Worm (Caenorhabditis elegans) whole organism, L1 larva: Measurements from ENCODE around the gene srbc-13.
"Not testable (repeated sequence)": the region's sequence is repeated elsewhere in the genome, so short reads cannot be mapped to it uniquely, and the experiment has no call there.

ENCODE experiments used
- C34B4.2 ChIP-seq: sonication (generic microtip); optimal IDR thresholded peaks from 2 replicates; lab custom pipeline; 2017; ENCODE audit warnings: mild to moderate bottlenecking, missing genetic modification characterization, missing compliant biosample characterization
- F16B12.6 ChIP-seq: fragments of 150-350 bp; optimal IDR thresholded peaks from 2 replicates; lab custom pipeline; 2014; ENCODE audit warnings: missing biosample characterization, missing genetic modification characterization
- ama-1 ChIP-seq: fragments of 150-350 bp; optimal IDR thresholded peaks from 2 replicates; lab custom pipeline; 2014
- blmp-1 ChIP-seq: fragments of 150-350 bp; optimal IDR thresholded peaks from 2 replicates; lab custom pipeline; 2014; ENCODE audit warnings: missing biosample characterization, missing genetic modification characterization
- ceh-63 ChIP-seq: fragments of 200-800 bp; sonication (Bioruptor generic); optimal IDR thresholded peaks from 2 replicates; lab custom pipeline; 2018; ENCODE audit warnings: mild to moderate bottlenecking, missing genetic modification characterization, missing compliant biosample characterization
- ceh-88 ChIP-seq: fragments of 200-800 bp; sonication (Bioruptor generic); IDR thresholded peaks from 2 replicates; pipeline ENCODE4 v1.3.6; 2022; ENCODE audit warnings: missing genetic modification characterization, missing compliant biosample characterization
- dpl-1 ChIP-seq, 3 experiments: fragments of 150-350 bp in 2 of 3; sonication (generic microtip) in 1 of 3; optimal IDR thresholded peaks; 2 replicates each; lab custom pipeline; 2014 to 2017; ENCODE audit warnings: missing biosample characterization in 3 of 3, missing genetic modification characterization in 3 of 3, missing genetic modification reagents in 3 of 3
- egl-27 ChIP-seq, 2 experiments: fragments of 150-350 bp in 1 of 2; sonication (generic microtip); optimal IDR thresholded peaks; 3 replicates each; lab custom pipeline; 2017 to 2018; ENCODE audit warnings: missing biosample characterization in 2 of 2, missing genetic modification characterization in 2 of 2, missing genetic modification reagents in 2 of 2
- fkh-10 ChIP-seq: sonication (generic microtip); optimal IDR thresholded peaks from 2 replicates; lab custom pipeline; 2017; ENCODE audit warnings: missing biosample characterization, missing genetic modification reagents, missing genetic modification characterization
- fkh-4 ChIP-seq: sonication (generic microtip); optimal IDR thresholded peaks from 2 replicates; lab custom pipeline; 2016; ENCODE audit warnings: missing compliant biosample characterization, missing genetic modification characterization, borderline replicate concordance
- hpl-2 ChIP-seq: fragments of 150-350 bp; optimal IDR thresholded peaks from 2 replicates; lab custom pipeline; 2014; ENCODE audit warnings: missing biosample characterization, missing genetic modification reagents, missing genetic modification characterization
- lin-14 ChIP-seq: fragments of 200-800 bp; sonication (Bioruptor generic); optimal IDR thresholded peaks from 2 replicates; lab custom pipeline; 2018; ENCODE audit warnings: mild to moderate bottlenecking, missing genetic modification characterization, moderate library complexity, missing compliant biosample characterization
- lin-35 ChIP-seq, 2 experiments: fragments of 150-350 bp; optimal IDR thresholded peaks; 2 replicates each; lab custom pipeline; 2014; ENCODE audit warnings: missing biosample characterization in 2 of 2, missing genetic modification characterization in 2 of 2, missing genetic modification reagents in 2 of 2
- mab-9 ChIP-seq: fragments of 200-800 bp; sonication (Bioruptor generic); IDR thresholded peaks from 2 replicates; pipeline ENCODE4 v1.3.6; 2022; ENCODE audit warnings: missing genetic modification reagents, missing genetic modification characterization, missing compliant biosample characterization
- mdl-1 ChIP-seq, 2 experiments: fragments of 150-350 bp; optimal IDR thresholded peaks; 2 replicates each; lab custom pipeline; 2014 to 2017; ENCODE audit warnings: missing biosample characterization in 2 of 2, missing genetic modification characterization in 2 of 2, inconsistent platforms in 1 of 2
- nhr-12 ChIP-seq: sonication (generic microtip); optimal IDR thresholded peaks from 2 replicates; lab custom pipeline; 2017; ENCODE audit warnings: missing biosample characterization, missing genetic modification characterization
- nhr-19 ChIP-seq: fragments of 200-800 bp; sonication (Bioruptor generic); conservative IDR thresholded peaks from 2 replicates; pipeline ENCODE4 v1.3.6; 2022; ENCODE audit warnings: missing genetic modification characterization, missing compliant biosample characterization
- nhr-20 ChIP-seq: sonication (generic microtip); optimal IDR thresholded peaks from 2 replicates; lab custom pipeline; 2016; ENCODE audit warnings: mild to moderate bottlenecking, missing genetic modification characterization, missing compliant biosample characterization
- nhr-237 ChIP-seq: fragments of 150-350 bp; optimal IDR thresholded peaks from 2 replicates; lab custom pipeline; 2014; ENCODE audit warnings: missing biosample characterization, missing genetic modification characterization
- nhr-28 ChIP-seq: fragments of 150-350 bp; optimal IDR thresholded peaks from 2 replicates; lab custom pipeline; 2014; ENCODE audit warnings: missing biosample characterization, missing genetic modification characterization
- nhr-71 ChIP-seq: sonication (generic microtip); optimal IDR thresholded peaks from 2 replicates; lab custom pipeline; 2016; ENCODE audit warnings: mild to moderate bottlenecking, missing genetic modification characterization, moderate library complexity, missing compliant biosample characterization
- nhr-77 ChIP-seq: fragments of 150-350 bp; optimal IDR thresholded peaks from 2 replicates; lab custom pipeline; 2014; ENCODE audit warnings: missing biosample characterization, missing genetic modification characterization
- nhr-85 ChIP-seq: sonication (generic microtip); peaks from one replicate; lab custom pipeline; 2016; ENCODE audit warnings: missing genetic modification characterization, inconsistent platforms, missing compliant biosample characterization
- pax-3 ChIP-seq: fragments of 200-800 bp; sonication (Bioruptor generic); optimal IDR thresholded peaks from 2 replicates; lab custom pipeline; 2018; ENCODE audit warnings: mild to moderate bottlenecking, missing genetic modification characterization, moderate library complexity, missing compliant biosample characterization
- rnt-1 ChIP-seq: sonication (generic microtip); optimal IDR thresholded peaks from 2 replicates; lab custom pipeline; 2016; ENCODE audit warnings: mild to moderate bottlenecking, missing genetic modification characterization, moderate library complexity, missing compliant biosample characterization
- skn-1 ChIP-seq: fragments of 150-350 bp; optimal IDR thresholded peaks from 2 replicates; lab custom pipeline; 2014; ENCODE audit warnings: missing biosample characterization, missing genetic modification characterization
- snu-23 ChIP-seq: sonication (generic microtip); optimal IDR thresholded peaks from 2 replicates; lab custom pipeline; 2016; ENCODE audit warnings: missing genetic modification characterization, missing compliant biosample characterization
- sptf-1 ChIP-seq: fragments of 150-350 bp; optimal IDR thresholded peaks from 2 replicates; lab custom pipeline; 2014; ENCODE audit warnings: missing biosample characterization, missing genetic modification characterization
- unc-30 ChIP-seq: sonication (generic microtip); optimal IDR thresholded peaks from 2 replicates; lab custom pipeline; 2017; ENCODE audit warnings: missing biosample characterization, missing genetic modification characterization
- unc-98 ChIP-seq: fragments of 200-800 bp; sonication (Bioruptor generic); IDR thresholded peaks from 2 replicates; pipeline ENCODE4 v1.3.6; 2022; ENCODE audit warnings: missing genetic modification characterization, missing compliant biosample characterization
- zag-1 ChIP-seq: fragments of 150-350 bp; optimal IDR thresholded peaks from 2 replicates; lab custom pipeline; 2014; ENCODE audit warnings: missing biosample characterization, missing genetic modification characterization
- zip-4 ChIP-seq: fragments of 200-800 bp; sonication (Bioruptor generic); optimal IDR thresholded peaks from 2 replicates; lab custom pipeline; 2018; ENCODE audit warnings: mild to moderate bottlenecking, missing genetic modification characterization, moderate library complexity, missing compliant biosample characterization
- ztf-11 ChIP-seq, 2 experiments: sonication (generic microtip); optimal IDR thresholded peaks; 2 replicates each; lab custom pipeline; 2016 to 2017; ENCODE audit warnings: missing genetic modification characterization in 2 of 2, missing biosample characterization in 1 of 2, missing compliant biosample characterization in 1 of 2
- ztf-4 ChIP-seq: fragments of 150-350 bp; optimal IDR thresholded peaks from 2 replicates; lab custom pipeline; 2014; ENCODE audit warnings: missing biosample characterization, missing genetic modification characterization

Gene srbc-13

ce11 chrV:814716-815115 lies 32.9 kb upstream of the srbc-13 start, which contains the start of gene R13D11.3:
Gene R13D11.3, plus strand, starts transcription at chrV:815016.
- TF ChIP-seq sptf-1 (tag; lab: Kevin White, UChicago) (no peak), F16B12.6 (no peak), ceh-63 (no peak), ztf-4 (tag; lab: Kevin White, UChicago) (no peak), nhr-20 (tag; lab: Kevin White, UChicago) (no peak), dpl-1 (GFP tag; optimal IDR thresholded peaks at IDR 0.05; lab: Kevin White, UChicago) (no peak), zag-1 (tag; lab: Kevin White, UChicago) (no peak), lin-35 (GFP tag; optimal IDR thresholded peaks at IDR 0.05; lab: Kevin White, UChicago) (no peak), ztf-11 (tag; optimal IDR thresholded peaks at IDR 0.05; lab: Kevin White, UChicago) (no peak), hpl-2 (GFP tag; lab: Kevin White, UChicago) (no peak), snu-23 (GFP tag; lab: Kevin White, UChicago) (no peak)
- TF ChIP-seq, all 84 proteins: peak for 0

ce11 chrV:817182-817581 lies 30.4 kb upstream of the srbc-13 start, which contains the start of gene R13D11.1:
Gene R13D11.1, plus strand, starts transcription at chrV:817482.
- TF ChIP-seq nhr-19 (no peak), fkh-4 (tag; lab: Kevin White, UChicago) (no peak), blmp-1 (tag; lab: Kevin White, UChicago) (no peak), skn-1 (tag; lab: Kevin White, UChicago) (no peak), fkh-10 (GFP tag; lab: Kevin White, UChicago) (no peak), mab-9 (no peak), ztf-4 (tag; lab: Kevin White, UChicago) (no peak), snu-23 (GFP tag; lab: Kevin White, UChicago) (no peak), zip-4 (no peak)
- TF ChIP-seq, all 84 proteins: peak for 0

- not testable (repeated sequence) for TF ChIP-seq sptf-1 (tag; lab: Kevin White, UChicago); dpl-1 (GFP tag; optimal IDR thresholded peaks at IDR 0.05; lab: Kevin White, UChicago); unc-30
Observed at ce11 chrV:820629-821028, 27.0 kb upstream of the srbc-13 start, which contains the start of gene srx-32. Gene srx-32, minus strand, starts transcription at chrV:820729.

- not testable (repeated sequence) for TF ChIP-seq mdl-1 (tag; optimal IDR thresholded peaks at IDR 0.05; lab: Kevin White, UChicago); nhr-19; mab-9
Observed at ce11 chrV:822922-823321, 24.7 kb upstream of the srbc-13 start, which contains the start of gene srx-31. Gene srx-31, minus strand, starts transcription at chrV:823022.

- no peak for TF ChIP-seq ztf-4 (tag; lab: Kevin White, UChicago)
- no peak for TF ChIP-seq C34B4.2
- TF ChIP-seq nhr-71 (tag; lab: Kevin White, UChicago): no peak
- no peak for TF ChIP-seq mab-9
- TF ChIP-seq fkh-4 (tag; lab: Kevin White, UChicago): no peak
- no peak for TF ChIP-seq ceh-88 (GFP tag; lab: Robert Waterston, UW)
- TF ChIP-seq nhr-237 (tag; lab: Kevin White, UChicago): no peak
- no peak for TF ChIP-seq ama-1
- no peak for TF ChIP-seq rnt-1 (tag; lab: Kevin White, UChicago)
- TF ChIP-seq unc-98: no peak
- TF ChIP-seq nhr-12: no peak
- no peak for TF ChIP-seq zip-4
- TF ChIP-seq nhr-28 (tag; lab: Kevin White, UChicago): no peak
Observed at ce11 chrV:826097-826496, 21.5 kb upstream of the srbc-13 start, which contains the start of gene F41H8.2. Gene F41H8.2, plus strand, starts transcription at chrV:826397.

- TF ChIP-seq rnt-1 (tag; lab: Kevin White, UChicago): no peak
- TF ChIP-seq pax-3: no peak
- TF ChIP-seq ama-1: no peak
- no peak for TF ChIP-seq lin-14 (GFP tag; lab: Kevin White, UChicago)
- no peak for TF ChIP-seq egl-27 (tag; optimal IDR thresholded peaks at IDR 0.05; lab: Kevin White, UChicago)
- TF ChIP-seq skn-1 (tag; lab: Kevin White, UChicago): no peak
- no peak for TF ChIP-seq F16B12.6
- TF ChIP-seq nhr-237 (tag; lab: Kevin White, UChicago): no peak
- TF ChIP-seq unc-30: no peak
- no peak for TF ChIP-seq nhr-77 (tag; lab: Kevin White, UChicago)
- no peak for TF ChIP-seq nhr-20 (tag; lab: Kevin White, UChicago)
- TF ChIP-seq ceh-88 (GFP tag; lab: Robert Waterston, UW): no peak
- TF ChIP-seq nhr-85: no peak
- TF ChIP-seq, all 84 proteins: peak for 0
Observed at ce11 chrV:833368-833767, 14.3 kb upstream of the srbc-13 start, which contains the start of gene F41H8.1. Gene F41H8.1, plus strand, starts transcription at chrV:833668.
